1 fruit fly cellular context compared by ENCODE assay signal in genomic region chr3R:20551487-20552079, dm6.
TF ChIP-seq lines count a peak whose summit lies in the region.

No protein-coding gene starts in this region.

TF ChIP-seq in whole organism, embryonic, 481 proteins besides CTCF, POLR2A, EP300 and RAD21 (continued from another document and continues in another):
- TF ChIP-seq Ets65A (GFP tag; lab: Kevin White, UChicago) (peak; percentile 69), CHES-1-like (GFP tag; optimal IDR thresholded peaks at IDR 0.05; lab: Kevin White, UChicago) (no peak), CG7963 (GFP tag; IDR thresholded peaks at IDR 0.05; lab: Robert Waterston, UW; ENCODE audit: partially characterized antibody) (no peak), Poxn (GFP tag; IDR thresholded peaks at IDR 0.05; lab: Robert Waterston, UW) (no peak), CG4730 (GFP tag; IDR thresholded peaks at IDR 0.05; lab: Robert Waterston, UW) (no peak), slp2 (GFP tag; optimal IDR thresholded peaks at IDR 0.05; lab: Kevin White, UChicago) (no peak), CG13424 (tag; optimal IDR thresholded peaks at IDR 0.05; lab: Kevin White, UChicago) (no peak), Six4 (GFP tag; optimal IDR thresholded peaks at IDR 0.05; lab: Kevin White, UChicago) (no peak), Nf-YB (GFP tag; optimal IDR thresholded peaks at IDR 0.05; lab: Kevin White, UChicago) (no peak), CG15514 (GFP tag; optimal IDR thresholded peaks at IDR 0.05; lab: Kevin White, UChicago) (peak; percentile 21), Stat92E (GFP tag; optimal IDR thresholded peaks at IDR 0.05; lab: Kevin White, UChicago) (no peak), nerfin-1 (tag; optimal IDR thresholded peaks at IDR 0.05; lab: Kevin White, UChicago) (peak; percentile 18), cas (GFP tag; IDR thresholded peaks at IDR 0.05; lab: Robert Waterston, UW) (no peak), bowl (GFP tag; IDR thresholded peaks at IDR 0.05; lab: Robert Waterston, UW) (no peak), inv (GFP tag; IDR thresholded peaks at IDR 0.05; lab: Robert Waterston, UW; ENCODE audit: partially characterized antibody) (no peak), insv (GFP tag; optimal IDR thresholded peaks at IDR 0.05; lab: Kevin White, UChicago) (no peak), ftz-f1 (GFP tag; optimal IDR thresholded peaks at IDR 0.05; lab: Kevin White, UChicago) (peak; percentile 8), CG13123 (GFP tag; optimal IDR thresholded peaks at IDR 0.05; lab: Kevin White, UChicago) (no peak), Rx (GFP tag; IDR thresholded peaks at IDR 0.05; lab: Robert Waterston, UW) (no peak), ewg (GFP tag; optimal IDR thresholded peaks at IDR 0.05; lab: Kevin White, UChicago) (no peak), CG30431 (GFP tag; optimal IDR thresholded peaks at IDR 0.05; lab: Kevin White, UChicago) (no peak), Gug (GFP tag; IDR thresholded peaks at IDR 0.05; lab: Robert Waterston, UW) (no peak), Drgx (GFP tag; IDR thresholded peaks at IDR 0.05; lab: Robert Waterston, UW) (0 out of 2 replicates have a peak, but pooled peaks have one; percentile 7), CG12391 (tag; optimal IDR thresholded peaks at IDR 0.05; lab: Kevin White, UChicago) (no peak), danr (GFP tag; IDR thresholded peaks at IDR 0.05; lab: Robert Waterston, UW) (no peak), CG17385 (GFP tag; optimal IDR thresholded peaks at IDR 0.05; lab: Kevin White, UChicago) (peak; percentile 24), CG32767 (GFP tag; IDR thresholded peaks at IDR 0.05; lab: Robert Waterston, UW) (0 out of 2 replicates have a peak, but pooled peaks have one; percentile 42), seq (GFP tag; IDR thresholded peaks at IDR 0.05; lab: Robert Waterston, UW) (peak; percentile 40; the same call in 1 of the 2 replicates), CG4282 (GFP tag; optimal IDR thresholded peaks at IDR 0.05; lab: Kevin White, UChicago) (no peak), gsb (GFP tag; IDR thresholded peaks at IDR 0.05; lab: Robert Waterston, UW) (no peak), Lhr (GFP tag; optimal IDR thresholded peaks at IDR 0.05; lab: Kevin White, UChicago) (no peak), twi (tag; optimal IDR thresholded peaks at IDR 0.05; lab: Kevin White, UChicago) (no peak), CG1832 (GFP tag; optimal IDR thresholded peaks at IDR 0.05; lab: Kevin White, UChicago) (no peak), tup (GFP tag; optimal IDR thresholded peaks at IDR 0.05; lab: Kevin White, UChicago) (no peak), jing (GFP tag; optimal IDR thresholded peaks at IDR 0.05; lab: Kevin White, UChicago) (no peak), CG10366 (GFP tag; IDR thresholded peaks at IDR 0.05; lab: Robert Waterston, UW) (no peak), esg (GFP tag; conservative IDR thresholded peaks at IDR 0.05; lab: Robert Waterston, UW) (no peak), Blimp-1 (GFP tag; optimal IDR thresholded peaks at IDR 0.05; lab: Kevin White, UChicago) (no peak), Pdp1 (GFP tag; optimal IDR thresholded peaks at IDR 0.05; lab: Kevin White, UChicago) (no peak), CG3407 (GFP tag; optimal IDR thresholded peaks at IDR 0.05; lab: Kevin White, UChicago) (no peak), gce (GFP tag; IDR thresholded peaks at IDR 0.05; lab: Robert Waterston, UW) (no peak), sens (GFP tag; lab: Kevin White, UChicago) (no peak), hb (GFP tag; IDR thresholded peaks at IDR 0.05; lab: Robert Waterston, UW; ENCODE audit: partially characterized antibody) (no peak), CG17829 (tag; optimal IDR thresholded peaks at IDR 0.05; lab: Kevin White, UChicago) (no peak), mirr (GFP tag; optimal IDR thresholded peaks at IDR 0.05; lab: Kevin White, UChicago) (peak; percentile 42), MESR4 (GFP tag; optimal IDR thresholded peaks at IDR 0.05; lab: Kevin White, UChicago) (peak; percentile 24), Lim3 (GFP tag; IDR thresholded peaks at IDR 0.05; lab: Robert Waterston, UW) (no peak), exex (tag; optimal IDR thresholded peaks at IDR 0.05; lab: Kevin White, UChicago) (no peak), tna (GFP tag; IDR thresholded peaks at IDR 0.05; lab: Robert Waterston, UW; ENCODE audit: partially characterized antibody) (0 out of 2 replicates have a peak, but pooled peaks have one; percentile 15), NfI (GFP tag; optimal IDR thresholded peaks at IDR 0.05; lab: Kevin White, UChicago) (no peak), gem (tag; optimal IDR thresholded peaks at IDR 0.05; lab: Kevin White, UChicago) (no peak), CG7745 (tag; optimal IDR thresholded peaks at IDR 0.05; lab: Kevin White, UChicago) (no peak), Fer1 (GFP tag; optimal IDR thresholded peaks at IDR 0.05; lab: Kevin White, UChicago) (peak; percentile 7), zen (tag; optimal IDR thresholded peaks at IDR 0.05; lab: Kevin White, UChicago) (no peak), Bgb (GFP tag; IDR thresholded peaks at IDR 0.05; lab: Robert Waterston, UW; ENCODE audit: partially characterized antibody) (peak; percentile 6; the same call in 1 of the 2 replicates), tx (GFP tag; optimal IDR thresholded peaks at IDR 0.05; lab: Kevin White, UChicago) (no peak), dmrt11E (tag; optimal IDR thresholded peaks at IDR 0.05; lab: Kevin White, UChicago) (no peak), ind (GFP tag; optimal IDR thresholded peaks at IDR 0.05; lab: Kevin White, UChicago) (no peak), jigr1 (GFP tag; IDR thresholded peaks at IDR 0.05; lab: Robert Waterston, UW) (no peak), Mrtf (GFP tag; IDR thresholded peaks at IDR 0.05; lab: Robert Waterston, UW) (no peak), CG3838 (GFP tag; optimal IDR thresholded peaks at IDR 0.05; lab: Kevin White, UChicago) (no peak), abd-A (tag; optimal IDR thresholded peaks at IDR 0.05; lab: Kevin White, UChicago) (peak; percentile 16), BtbVII (GFP tag; optimal IDR thresholded peaks at IDR 0.05; lab: Kevin White, UChicago) (no peak), bbx (GFP tag; IDR thresholded peaks at IDR 0.05; lab: Robert Waterston, UW; ENCODE audit: partially characterized antibody) (no peak), CG4328 (GFP tag; optimal IDR thresholded peaks at IDR 0.05; lab: Kevin White, UChicago) (peak; percentile 8), Ptx1 (GFP tag; IDR thresholded peaks at IDR 0.05; lab: Robert Waterston, UW) (no peak), chinmo (GFP tag; IDR thresholded peaks at IDR 0.05; lab: Robert Waterston, UW; ENCODE audit: partially characterized antibody) (no peak), CG2202 (tag; optimal IDR thresholded peaks at IDR 0.05; lab: Kevin White, UChicago) (no peak), CG8478 (optimal IDR thresholded peaks at IDR 0.05; lab: Kevin White, UChicago) (no peak), CG16815 (GFP tag; optimal IDR thresholded peaks at IDR 0.05; lab: Kevin White, UChicago) (no peak), CG6765 (GFP tag; optimal IDR thresholded peaks at IDR 0.05; lab: Kevin White, UChicago) (no peak), CG14441 (GFP tag; IDR thresholded peaks at IDR 0.05; lab: Robert Waterston, UW) (no peak), Sin3A (optimal IDR thresholded peaks at IDR 0.05; lab: Kevin White, UChicago) (no peak), Dad (GFP tag; optimal IDR thresholded peaks at IDR 0.05; lab: Kevin White, UChicago) (no peak), CG10274 (GFP tag; optimal IDR thresholded peaks at IDR 0.05; lab: Kevin White, UChicago) (no peak), CG7928 (GFP tag; optimal IDR thresholded peaks at IDR 0.05; lab: Kevin White, UChicago) (peak; percentile 80), tll (GFP tag; optimal IDR thresholded peaks at IDR 0.05; lab: Kevin White, UChicago) (peak in 1 of 2 experiments; percentile 74), Rfx (GFP tag; IDR thresholded peaks at IDR 0.05; lab: Robert Waterston, UW) (no peak), btn (GFP tag; optimal IDR thresholded peaks at IDR 0.05; lab: Kevin White, UChicago) (no peak), CG17912 (GFP tag; optimal IDR thresholded peaks at IDR 0.05; lab: Kevin White, UChicago) (no peak), hkb (optimal IDR thresholded peaks at IDR 0.05; lab: Kevin White, UChicago) (no peak), hkb (GFP tag; IDR thresholded peaks at IDR 0.05; lab: Robert Waterston, UW) (no peak), h (optimal IDR thresholded peaks at IDR 0.05; lab: Kevin White, UChicago) (no peak), CG17186 (GFP tag; optimal IDR thresholded peaks at IDR 0.05; lab: Kevin White, UChicago) (no peak), CG8359 (GFP tag; optimal IDR thresholded peaks at IDR 0.05; lab: Kevin White, UChicago; ENCODE audit: borderline replicate concordance) (no peak), CG8089 (GFP tag; optimal IDR thresholded peaks at IDR 0.05; lab: Kevin White, UChicago) (no peak), Adf1 (GFP tag; IDR thresholded peaks at IDR 0.05; lab: Robert Waterston, UW) (no peak), corto (GFP tag; optimal IDR thresholded peaks at IDR 0.05; lab: Kevin White, UChicago) (no peak), CG11723 (GFP tag; optimal IDR thresholded peaks at IDR 0.05; lab: Kevin White, UChicago) (no peak), H15 (GFP tag; IDR thresholded peaks at IDR 0.05; lab: Robert Waterston, UW) (no peak), CG2120 (GFP tag; optimal IDR thresholded peaks at IDR 0.05; lab: Kevin White, UChicago) (no peak), gt (GFP tag; IDR thresholded peaks at IDR 0.05; lab: Robert Waterston, UW) (no peak), peb (GFP tag; IDR thresholded peaks at IDR 0.05; lab: Robert Waterston, UW) (no peak), chm (GFP tag; IDR thresholded peaks at IDR 0.05; lab: Robert Waterston, UW) (no peak), Doc3 (GFP tag; IDR thresholded peaks at IDR 0.05; lab: Robert Waterston, UW; ENCODE audit: partially characterized antibody) (no peak), CG16863 (GFP tag; optimal IDR thresholded peaks at IDR 0.05; lab: Kevin White, UChicago) (no peak), kay (GFP tag; optimal IDR thresholded peaks at IDR 0.05; lab: Kevin White, UChicago) (no peak), ranshi (GFP tag; IDR thresholded peaks at IDR 0.05; lab: Robert Waterston, UW) (no peak), CG5180 (GFP tag; optimal IDR thresholded peaks at IDR 0.05; lab: Kevin White, UChicago) (peak; percentile 22), gcm (GFP tag; optimal IDR thresholded peaks at IDR 0.05; lab: Kevin White, UChicago) (no peak), caup (GFP tag; optimal IDR thresholded peaks at IDR 0.05; lab: Kevin White, UChicago; ENCODE audit: severe bottlenecking) (no peak), CG14050 (GFP tag; IDR thresholded peaks at IDR 0.05; lab: Robert Waterston, UW) (no peak), HHEX (GFP tag; optimal IDR thresholded peaks at IDR 0.05; lab: Kevin White, UChicago) (no peak), CG31365 (tag; optimal IDR thresholded peaks at IDR 0.05; lab: Kevin White, UChicago) (no peak), CG30020 (tag; optimal IDR thresholded peaks at IDR 0.05; lab: Kevin White, UChicago) (no peak), ab (GFP tag; optimal IDR thresholded peaks at IDR 0.05; lab: Kevin White, UChicago) (no peak), D (optimal IDR thresholded peaks at IDR 0.05; lab: Kevin White, UChicago) (no peak), D (GFP tag; optimal IDR thresholded peaks at IDR 0.05; lab: Kevin White, UChicago) (no peak), CG13296 (GFP tag; optimal IDR thresholded peaks at IDR 0.05; lab: Kevin White, UChicago) (no peak), cato (GFP tag; optimal IDR thresholded peaks at IDR 0.05; lab: Kevin White, UChicago; ENCODE audit: borderline replicate concordance) (no peak), Eip74EF (GFP tag; optimal IDR thresholded peaks at IDR 0.05; lab: Kevin White, UChicago) (no peak), CG11456 (GFP tag; IDR thresholded peaks at IDR 0.05; lab: Robert Waterston, UW) (no peak), scrt (GFP tag; optimal IDR thresholded peaks at IDR 0.05; lab: Kevin White, UChicago) (peak; percentile 97), CG34422 (GFP tag; IDR thresholded peaks at IDR 0.05; lab: Robert Waterston, UW) (peak; percentile 21; the same call in 1 of the 3 replicates), HLH4C (GFP tag; IDR thresholded peaks at IDR 0.05; lab: Robert Waterston, UW; ENCODE audit: partially characterized antibody) (no peak), CG15011 (GFP tag; optimal IDR thresholded peaks at IDR 0.05; lab: Kevin White, UChicago) (no peak), CG8765 (GFP tag; IDR thresholded peaks at IDR 0.05; lab: Robert Waterston, UW) (no peak), dimm (GFP tag; IDR thresholded peaks at IDR 0.05; lab: Robert Waterston, UW) (no peak), CG1603 (tag; optimal IDR thresholded peaks at IDR 0.05; lab: Kevin White, UChicago) (peak; percentile 14), dati (GFP tag; IDR thresholded peaks at IDR 0.05; lab: Robert Waterston, UW) (no peak), Atf-2 (GFP tag; optimal IDR thresholded peaks at IDR 0.05; lab: Kevin White, UChicago) (no peak), D19B (GFP tag; optimal IDR thresholded peaks at IDR 0.05; lab: Kevin White, UChicago) (no peak), Xbp1 (GFP tag; optimal IDR thresholded peaks at IDR 0.05; lab: Kevin White, UChicago) (no peak), CG9215 (GFP tag; IDR thresholded peaks at IDR 0.05; lab: Robert Waterston, UW) (no peak), chn (GFP tag; optimal IDR thresholded peaks at IDR 0.05; lab: Kevin White, UChicago) (no peak), fd64A (GFP tag; optimal IDR thresholded peaks at IDR 0.05; lab: Kevin White, UChicago) (no peak), Vsx1 (GFP tag; optimal IDR thresholded peaks at IDR 0.05; lab: Kevin White, UChicago) (peak; percentile 38), Dbx (GFP tag; IDR thresholded peaks at IDR 0.05; lab: Robert Waterston, UW) (no peak), CG18599 (GFP tag; optimal IDR thresholded peaks at IDR 0.05; lab: Kevin White, UChicago) (peak; percentile 10), CG4360 (GFP tag; IDR thresholded peaks at IDR 0.05; lab: Robert Waterston, UW) (no peak), CG4707 (GFP tag; optimal IDR thresholded peaks at IDR 0.05; lab: Kevin White, UChicago) (no peak), CG11247 (GFP tag; IDR thresholded peaks at IDR 0.05; lab: Robert Waterston, UW) (no peak), CG16813 (GFP tag; IDR thresholded peaks at IDR 0.05; lab: Robert Waterston, UW; ENCODE audit: partially characterized antibody) (no peak), CG14965 (GFP tag; optimal IDR thresholded peaks at IDR 0.05; lab: Kevin White, UChicago; ENCODE audit: borderline replicate concordance) (no peak), grn (GFP tag; optimal IDR thresholded peaks at IDR 0.05; lab: Kevin White, UChicago) (no peak), Awh (GFP tag; IDR thresholded peaks at IDR 0.05; lab: Robert Waterston, UW) (no peak), Med (GFP tag; lab: Kevin White, UChicago) (peak; percentile 45), gro (GFP tag; optimal IDR thresholded peaks at IDR 0.05; lab: Kevin White, UChicago) (no peak)
